Worm (Caenorhabditis elegans) whole organism, L4 larva: Measurements from ENCODE around the gene chil-26.
A peak's percentile ranks its signal among the peaks of the same experiment; 100 is the strongest.

ENCODE experiments used
- Y105C5A.15 ChIP-seq: fragments of 200-800 bp; sonication (Bioruptor generic); IDR thresholded peaks from 2 replicates; pipeline ENCODE4 v1.3.6; 2022; ENCODE audit warnings: missing genetic modification characterization, missing compliant biosample characterization
- Y75B8A.6 ChIP-seq: fragments of 200-800 bp; sonication (Bioruptor generic); IDR thresholded peaks from 2 replicates; pipeline ENCODE4 v1.3.6; 2022; ENCODE audit warnings: missing genetic modification reagents, missing genetic modification characterization, missing compliant biosample characterization
- aha-1 ChIP-seq: fragments of 150-350 bp; peaks from one replicate; lab custom pipeline; 2014; ENCODE audit warnings: missing biosample characterization, missing genetic modification characterization
- attf-4 ChIP-seq: sonication (generic microtip); optimal IDR thresholded peaks from 3 replicates; lab custom pipeline; 2017; ENCODE audit warnings: missing biosample characterization, missing genetic modification characterization
- ceh-44 ChIP-seq: fragments of 200-800 bp; sonication (Bioruptor generic); IDR thresholded peaks from 2 replicates; pipeline ENCODE4 v1.3.6; 2022; ENCODE audit warnings: missing genetic modification reagents, missing genetic modification characterization, missing compliant biosample characterization
- ceh-82 ChIP-seq: sonication (generic microtip); optimal IDR thresholded peaks from 2 replicates; lab custom pipeline; 2017; ENCODE audit warnings: missing biosample characterization, missing genetic modification characterization
- ces-1 ChIP-seq: fragments of 150-350 bp; sonication (generic microtip); optimal IDR thresholded peaks from 4 replicates; lab custom pipeline; 2014; ENCODE audit warnings: missing biosample characterization, missing genetic modification reagents, missing genetic modification characterization
- cey-2 ChIP-seq: sonication (generic microtip); optimal IDR thresholded peaks from 3 replicates; lab custom pipeline; 2017; ENCODE audit warnings: missing genetic modification characterization, mild to moderate bottlenecking, missing compliant biosample characterization, antibody characterized with exemption, borderline replicate concordance; ENCODE audit not compliant: insufficient read depth
- ctbp-1 ChIP-seq: fragments of 200-800 bp; sonication (Bioruptor generic); IDR thresholded peaks from 2 replicates; pipeline ENCODE4 v1.3.6; 2022; ENCODE audit warnings: missing genetic modification reagents, missing genetic modification characterization, missing compliant biosample characterization
- daf-12 ChIP-seq: fragments of 150-350 bp; optimal IDR thresholded peaks from 2 replicates; lab custom pipeline; 2014; ENCODE audit warnings: missing biosample characterization, missing genetic modification reagents, missing genetic modification characterization
- daf-16 ChIP-seq, 3 experiments: sonication (generic microtip); optimal IDR thresholded peaks; 2 replicates each; lab custom pipeline; 2016 to 2017; ENCODE audit warnings: missing genetic modification characterization in 3 of 3, missing genetic modification reagents in 3 of 3, mild to moderate bottlenecking in 2 of 3, missing compliant biosample characterization in 2 of 3, missing biosample characterization in 1 of 3, moderate library complexity in 1 of 3
- dmd-8 ChIP-seq: fragments of 200-800 bp; sonication (Bioruptor generic); IDR thresholded peaks from 2 replicates; pipeline ENCODE4 v1.3.6; 2022; ENCODE audit warnings: missing genetic modification characterization, missing compliant biosample characterization
- dmd-9 ChIP-seq: fragments of 200-800 bp; sonication (Bioruptor generic); IDR thresholded peaks from 2 replicates; pipeline ENCODE4 v1.3.6; 2022; ENCODE audit warnings: missing genetic modification reagents, missing genetic modification characterization, missing compliant biosample characterization
- duxl-1 ChIP-seq: sonication (generic microtip); optimal IDR thresholded peaks from 2 replicates; lab custom pipeline; 2016; ENCODE audit warnings: mild to moderate bottlenecking, missing genetic modification characterization, moderate library complexity, missing compliant biosample characterization; ENCODE audit not compliant: poor library complexity
- dve-1 ChIP-seq: sonication (generic microtip); optimal IDR thresholded peaks from 2 replicates; lab custom pipeline; 2017; ENCODE audit warnings: antibody characterized with exemption, mild to moderate bottlenecking, missing genetic modification characterization, missing compliant biosample characterization; ENCODE audit not compliant: insufficient read depth
- egl-43 ChIP-seq: fragments of 200-800 bp; sonication (Bioruptor generic); IDR thresholded peaks from 2 replicates; pipeline ENCODE4 v1.3.6; 2022; ENCODE audit warnings: missing genetic modification reagents, missing genetic modification characterization, missing compliant biosample characterization
- hlh-30 ChIP-seq: sonication (generic microtip); optimal IDR thresholded peaks from 2 replicates; lab custom pipeline; 2017; ENCODE audit warnings: antibody characterized with exemption, mild to moderate bottlenecking, missing genetic modification characterization, missing compliant biosample characterization; ENCODE audit not compliant: insufficient read depth
- hmg-1.1 ChIP-seq: fragments of 200-800 bp; sonication (Bioruptor generic); IDR thresholded peaks from 2 replicates; pipeline ENCODE4 v1.3.6; 2022; ENCODE audit warnings: missing genetic modification reagents, missing genetic modification characterization, missing compliant biosample characterization
- lin-13 ChIP-seq: fragments of 150-350 bp; optimal IDR thresholded peaks from 2 replicates; lab custom pipeline; 2014; ENCODE audit warnings: missing biosample characterization, missing genetic modification reagents, missing genetic modification characterization
- lir-3 ChIP-seq: sonication (generic microtip); optimal IDR thresholded peaks from 2 replicates; lab custom pipeline; 2016; ENCODE audit warnings: mild to moderate bottlenecking, missing genetic modification characterization, missing compliant biosample characterization
- madf-9 ChIP-seq: fragments of 200-800 bp; sonication (Bioruptor generic); conservative IDR thresholded peaks from 2 replicates; pipeline ENCODE4 v1.3.6; 2022; ENCODE audit warnings: missing genetic modification reagents, missing genetic modification characterization, missing compliant biosample characterization
- mdl-1 ChIP-seq, 2 experiments: fragments of 150-350 bp in 1 of 2; sonication (generic microtip) in 1 of 2; optimal IDR thresholded peaks; 2 replicates each; lab custom pipeline; 2014 to 2017; ENCODE audit warnings: missing biosample characterization in 2 of 2, missing genetic modification characterization in 2 of 2
- mdt-29 ChIP-seq: fragments of 200-800 bp; sonication (Bioruptor generic); IDR thresholded peaks from 2 replicates; pipeline ENCODE4 v1.3.6; 2022; ENCODE audit warnings: missing genetic modification reagents, missing genetic modification characterization, missing compliant biosample characterization
- mep-1 ChIP-seq: fragments of 150-350 bp; sonication (generic microtip); optimal IDR thresholded peaks from 3 replicates; lab custom pipeline; 2014; ENCODE audit warnings: missing biosample characterization, missing genetic modification characterization
- mxl-2 ChIP-seq: fragments of 200-800 bp; sonication (Bioruptor generic); conservative IDR thresholded peaks from 2 replicates; pipeline ENCODE4 v1.3.6; 2022; ENCODE audit warnings: missing genetic modification reagents, missing genetic modification characterization, missing compliant biosample characterization
- mxl-3 ChIP-seq: fragments of 200-800 bp; sonication (Bioruptor generic); optimal IDR thresholded peaks from 2 replicates; lab custom pipeline; 2018; ENCODE audit warnings: mild to moderate bottlenecking, missing genetic modification characterization, missing compliant biosample characterization
- nhr-11 ChIP-seq: fragments of 150-350 bp; optimal IDR thresholded peaks from 2 replicates; lab custom pipeline; 2014; ENCODE audit warnings: missing biosample characterization, missing genetic modification characterization
- nhr-237 ChIP-seq: sonication (generic microtip); optimal IDR thresholded peaks from 2 replicates; lab custom pipeline; 2017; ENCODE audit warnings: missing biosample characterization, missing genetic modification characterization
- nhr-28 ChIP-seq: fragments of 150-350 bp; optimal IDR thresholded peaks from 2 replicates; lab custom pipeline; 2014; ENCODE audit warnings: missing biosample characterization, missing genetic modification characterization
- nhr-77 ChIP-seq: fragments of 150-350 bp; optimal IDR thresholded peaks from 2 replicates; lab custom pipeline; 2014; ENCODE audit warnings: missing biosample characterization, missing genetic modification characterization
- saeg-2 ChIP-seq: fragments of 200-800 bp; sonication (Bioruptor generic); IDR thresholded peaks from 2 replicates; pipeline ENCODE4 v1.3.6; 2022; ENCODE audit warnings: missing genetic modification reagents, missing genetic modification characterization, missing compliant biosample characterization
- tag-97 ChIP-seq: fragments of 200-800 bp; sonication (Bioruptor generic); IDR thresholded peaks from 2 replicates; pipeline ENCODE4 v1.3.6; 2022; ENCODE audit warnings: missing genetic modification characterization, missing compliant biosample characterization
- tra-1 ChIP-seq: fragments of 200-800 bp; sonication (Bioruptor generic); IDR thresholded peaks from 2 replicates; pipeline ENCODE4 v1.3.6; 2022; ENCODE audit warnings: missing genetic modification reagents, missing genetic modification characterization, missing compliant biosample characterization
- unc-62 ChIP-seq, 3 experiments: fragments of 150-350 bp in 1 of 3; sonication (generic microtip); optimal IDR thresholded peaks in 2 of 3; peaks in 1 of 3; 1 replicate in 1 of 3; 2 replicates in 2 of 3; lab custom pipeline; 2014 to 2017; ENCODE audit warnings: missing biosample characterization in 3 of 3, missing genetic modification characterization in 3 of 3, missing genetic modification reagents in 3 of 3, missing genotype in 1 of 3
- zip-11 ChIP-seq: fragments of 200-800 bp; sonication (Bioruptor generic); IDR thresholded peaks from 2 replicates; pipeline ENCODE4 v1.3.6; 2022; ENCODE audit warnings: missing genetic modification characterization, missing compliant biosample characterization
- ztf-7 ChIP-seq: fragments of 150-350 bp; optimal IDR thresholded peaks from 2 replicates; lab custom pipeline; 2014; ENCODE audit warnings: missing biosample characterization, missing genetic modification characterization

The chil-26 gene

ce11 chrII:9487337-9487950 lies 12.6 kb downstream of the chil-26 start, which contains the start of gene T19H5.4 (continued):
- TF ChIP-seq hmg-1.1 (GFP tag; lab: Robert Waterston, UW): peak; percentile 75; the same call in 1 of the 2 replicates
- TF ChIP-seq daf-16 (GFP tag; optimal IDR thresholded peaks at IDR 0.05; lab: Kevin White, UChicago): peak in 1 of 2 experiments; percentile 4
- TF ChIP-seq daf-16 (tag; optimal IDR thresholded peaks at IDR 0.05; lab: Kevin White, UChicago): peak; percentile 66
- peak; percentile 96 for TF ChIP-seq mxl-3
- no peak for TF ChIP-seq Y105C5A.15 (GFP tag; lab: Robert Waterston, UW)
- TF ChIP-seq nhr-11: peak; percentile 48
- peak; percentile 38; the same call in 1 of the 2 replicates for TF ChIP-seq madf-9 (GFP tag; lab: Robert Waterston, UW)
- TF ChIP-seq egl-43 (GFP tag; lab: Robert Waterston, UW): 0 out of 2 replicates have a peak, but pooled peaks have one; percentile 19
- 0 out of 2 replicates have a peak, but pooled peaks have one; percentile 32 for TF ChIP-seq saeg-2 (GFP tag; lab: Robert Waterston, UW)
- TF ChIP-seq tag-97 (GFP tag; lab: Robert Waterston, UW): no peak
- peak; percentile 46; the same call in 1 of the 2 replicates for TF ChIP-seq tra-1 (GFP tag; lab: Robert Waterston, UW)
- no peak for TF ChIP-seq attf-4 (tag; lab: Kevin White, UChicago)
- peak; percentile 79 for TF ChIP-seq aha-1
- peak; percentile 71; the same call in 1 of the 2 replicates for TF ChIP-seq mdt-29 (GFP tag; lab: Robert Waterston, UW)
- no peak for TF ChIP-seq mxl-2 (GFP tag; lab: Robert Waterston, UW)
- TF ChIP-seq mdl-1 (tag; optimal IDR thresholded peaks at IDR 0.05; lab: Kevin White, UChicago): peak in 1 of 2 experiments; percentile 78
- peak; percentile 53; the same call in 1 of the 2 replicates for TF ChIP-seq Y75B8A.6 (GFP tag; lab: Robert Waterston, UW)
- no peak for TF ChIP-seq daf-12 (tag; lab: Kevin White, UChicago)
- peak; percentile 12 for TF ChIP-seq nhr-77 (tag; lab: Kevin White, UChicago)
- TF ChIP-seq ctbp-1 (GFP tag; lab: Robert Waterston, UW): peak; percentile 52; the same call in 1 of the 2 replicates
- no peak for TF ChIP-seq cey-2 (tag; lab: Kevin White, UChicago)
- peak; percentile 92 for TF ChIP-seq hlh-30 (tag; lab: Kevin White, UChicago)
- TF ChIP-seq lir-3 (tag; lab: Kevin White, UChicago): no peak
- TF ChIP-seq dmd-9 (GFP tag; lab: Robert Waterston, UW): no peak
- TF ChIP-seq nhr-28 (tag; lab: Kevin White, UChicago): peak; percentile 78
- TF ChIP-seq nhr-237 (tag; lab: Kevin White, UChicago): no peak
- TF ChIP-seq ztf-7 (tag; lab: Kevin White, UChicago): no peak
- TF ChIP-seq ces-1 (GFP tag; lab: Kevin White, UChicago): no peak
- TF ChIP-seq duxl-1 (tag; lab: Kevin White, UChicago): peak; percentile 24
- TF ChIP-seq unc-62 (GFP tag; optimal IDR thresholded peaks at IDR 0.05 in 1 of 2; lab: Kevin White, UChicago): peak in 1 of 2 experiments; percentile 74
- TF ChIP-seq unc-62 (tag; optimal IDR thresholded peaks at IDR 0.05; lab: Kevin White, UChicago): no peak
- no peak for TF ChIP-seq ceh-44 (GFP tag; lab: Robert Waterston, UW)
- TF ChIP-seq lin-13 (GFP tag; lab: Kevin White, UChicago): peak; percentile 16
- no peak for TF ChIP-seq dmd-8 (GFP tag; lab: Robert Waterston, UW)
- TF ChIP-seq dve-1 (tag; lab: Kevin White, UChicago): peak; percentile 79

ce11 chrII:9489922-9490321 lies 15.1 kb downstream of the chil-26 start:
- TF ChIP-seq ztf-7 (tag; lab: Kevin White, UChicago) (no peak), unc-62 (GFP tag; optimal IDR thresholded peaks at IDR 0.05 in 1 of 2; lab: Kevin White, UChicago) (peak in 1 of 2 experiments; percentile 98), unc-62 (tag; optimal IDR thresholded peaks at IDR 0.05; lab: Kevin White, UChicago) (no peak)

ce11 chrII:9490589-9490988 lies 15.7 kb downstream of the chil-26 start:
- TF ChIP-seq nhr-28 (tag; lab: Kevin White, UChicago) (peak; percentile 84), mep-1 (no peak), ceh-82 (tag; lab: Kevin White, UChicago) (no peak), zip-11 (GFP tag; lab: Robert Waterston, UW) (no peak), hlh-30 (tag; lab: Kevin White, UChicago) (peak; percentile 31)
- TF ChIP-seq, all 104 proteins: peak for 2
